Fruit fly (Drosophila melanogaster) whole organism, embryonic: Measurements from ENCODE around the gene mus301.

Experiments used
- BEAF-32 ChIP-seq: fragments of 200-800 bp; sonication (Bioruptor generic); optimal IDR thresholded peaks from 3 replicates; lab custom pipeline; 2017; ENCODE audit warnings: missing biosample characterization, missing genetic modification characterization, mild to moderate bottlenecking, moderate library complexity, missing genetic modification reagents
- Bdp1 ChIP-seq: fragments of 200-800 bp; sonication (Bioruptor generic); optimal IDR thresholded peaks from 3 replicates; lab custom pipeline; 2016; ENCODE audit warnings: missing biosample characterization, missing genetic modification characterization
- Bteb2 ChIP-seq: fragments of 200-800 bp; sonication (Bioruptor generic); optimal IDR thresholded peaks from 2 replicates; lab custom pipeline; 2016; ENCODE audit warnings: missing biosample characterization, missing genetic modification characterization
- CG11696 ChIP-seq: fragments of 200-800 bp; sonication (Bioruptor generic); IDR thresholded peaks from 2 replicates; pipeline ENCODE4 v1.3.6; 2022; ENCODE audit warnings: missing biosample characterization, missing genetic modification characterization
- CG12659 ChIP-seq: fragments of 200-800 bp; sonication (Bioruptor generic); optimal IDR thresholded peaks from 3 replicates; lab custom pipeline; 2017; ENCODE audit warnings: mild to moderate bottlenecking, missing biosample characterization, missing genetic modification reagents, missing genetic modification characterization
- CG14860 ChIP-seq: fragments of 200-800 bp; sonication (Bioruptor generic); IDR thresholded peaks from 3 replicates; pipeline ENCODE4 v1.3.6; 2022; ENCODE audit warnings: missing biosample characterization, missing genetic modification characterization; ENCODE audit not compliant: partially characterized antibody
- CG1647 ChIP-seq: fragments of 200-800 bp; sonication (Bioruptor generic); optimal IDR thresholded peaks from 3 replicates; lab custom pipeline; 2016; ENCODE audit warnings: missing biosample characterization, missing genetic modification characterization
- CG16779 ChIP-seq: fragments of 200-800 bp; sonication (Bioruptor generic); IDR thresholded peaks from 2 replicates; pipeline ENCODE4 v1.3.6; 2022; ENCODE audit warnings: missing biosample characterization, missing genetic modification characterization
- CG17802 ChIP-seq: fragments of 200-800 bp; sonication (Bioruptor generic); optimal IDR thresholded peaks from 2 replicates; lab custom pipeline; 2018; ENCODE audit warnings: missing biosample characterization, mild to moderate bottlenecking, missing genetic modification characterization, moderate library complexity
- CG17829 ChIP-seq: fragments of 200-800 bp; optimal IDR thresholded peaks from 2 replicates; lab custom pipeline; 2019; ENCODE audit warnings: missing biosample characterization, mild to moderate bottlenecking, missing genetic modification characterization, moderate library complexity
- CG17912 ChIP-seq: fragments of 200-800 bp; sonication (Bioruptor generic); optimal IDR thresholded peaks from 2 replicates; lab custom pipeline; 2018; ENCODE audit warnings: missing biosample characterization, mild to moderate bottlenecking, missing genetic modification characterization
- CG18476 ChIP-seq: fragments of 200-800 bp; sonication (Bioruptor generic); optimal IDR thresholded peaks from 2 replicates; lab custom pipeline; 2016; ENCODE audit warnings: missing biosample characterization, mild to moderate bottlenecking, missing genetic modification characterization
- CG3163 ChIP-seq: fragments of 200-800 bp; sonication (Bioruptor generic); optimal IDR thresholded peaks from 3 replicates; lab custom pipeline; 2016; ENCODE audit warnings: missing biosample characterization, missing genetic modification characterization
- CG3407 ChIP-seq: fragments of 200-800 bp; sonication (Bioruptor generic); optimal IDR thresholded peaks from 2 replicates; lab custom pipeline; 2018; ENCODE audit warnings: missing biosample characterization, mild to moderate bottlenecking, missing genetic modification characterization
- CG4328 ChIP-seq: fragments of 200-800 bp; sonication (Bioruptor generic); optimal IDR thresholded peaks from 3 replicates; lab custom pipeline; 2017; ENCODE audit warnings: missing biosample characterization, missing genetic modification reagents, missing genetic modification characterization
- CG4820 ChIP-seq: fragments of 200-800 bp; sonication (Bioruptor generic); optimal IDR thresholded peaks from 3 replicates; lab custom pipeline; 2016; ENCODE audit warnings: missing biosample characterization, missing genetic modification characterization
- CG4854 ChIP-seq: fragments of 200-800 bp; sonication (Bioruptor generic); optimal IDR thresholded peaks from 2 replicates; lab custom pipeline; 2016; ENCODE audit warnings: missing biosample characterization, missing genetic modification characterization, inconsistent platforms
- CG6689 ChIP-seq: fragments of 200-800 bp; sonication (Bioruptor generic); IDR thresholded peaks from 2 replicates; pipeline ENCODE4 v1.3.6; 2022; ENCODE audit warnings: missing biosample characterization, missing genetic modification characterization
- CG7839 ChIP-seq: fragments of 200-800 bp; sonication (Bioruptor generic); optimal IDR thresholded peaks from 3 replicates; lab custom pipeline; 2018; ENCODE audit warnings: missing biosample characterization, mild to moderate bottlenecking, missing genetic modification characterization, moderate library complexity
- CG8478 ChIP-seq: fragments of >200 bp; optimal IDR thresholded peaks from 2 replicates; lab custom pipeline; 2018
- CoRest ChIP-seq: fragments of 200-800 bp; sonication (Bioruptor generic); optimal IDR thresholded peaks from 3 replicates; lab custom pipeline; 2018; ENCODE audit warnings: missing biosample characterization, mild to moderate bottlenecking, missing genetic modification characterization, moderate library complexity
- D19B ChIP-seq: fragments of 200-800 bp; sonication (Bioruptor generic); optimal IDR thresholded peaks from 2 replicates; lab custom pipeline; 2017; ENCODE audit warnings: missing biosample characterization, mild to moderate bottlenecking, missing genetic modification characterization
- Ets97D ChIP-seq: fragments of 200-800 bp; sonication (Bioruptor generic); optimal IDR thresholded peaks from 3 replicates; lab custom pipeline; 2016; ENCODE audit warnings: missing biosample characterization, missing genetic modification characterization
- Gsc ChIP-seq: fragments of 200-800 bp; sonication (Bioruptor generic); IDR thresholded peaks from 2 replicates; pipeline ENCODE4 v1.3.6; 2022; ENCODE audit warnings: missing biosample characterization, missing genetic modification characterization
- Hey ChIP-seq: fragments of 200-800 bp; sonication (Bioruptor generic); optimal IDR thresholded peaks from 3 replicates; lab custom pipeline; 2018; ENCODE audit warnings: missing biosample characterization, mild to moderate bottlenecking, missing genetic modification characterization
- Rfx ChIP-seq: fragments of 200-800 bp; sonication (Bioruptor generic); IDR thresholded peaks from 2 replicates; pipeline ENCODE4 v1.3.6; 2022; ENCODE audit warnings: missing biosample characterization, missing genetic modification characterization
- Rx ChIP-seq: fragments of 200-800 bp; sonication (Bioruptor generic); IDR thresholded peaks from 2 replicates; pipeline ENCODE4 v1.3.6; 2022; ENCODE audit warnings: missing biosample characterization, missing genetic modification characterization
- Ssrp ChIP-seq: fragments of 200-800 bp; sonication (Bioruptor generic); optimal IDR thresholded peaks from 2 replicates; lab custom pipeline; 2018; ENCODE audit warnings: missing biosample characterization, mild to moderate bottlenecking, missing genetic modification characterization, moderate library complexity
- YL-1 ChIP-seq: fragments of 200-800 bp; sonication (Bioruptor generic); optimal IDR thresholded peaks from 3 replicates; lab custom pipeline; 2017; ENCODE audit warnings: missing biosample characterization, mild to moderate bottlenecking, missing genetic modification characterization
- al ChIP-seq: fragments of 200-800 bp; sonication (Bioruptor generic); IDR thresholded peaks from 2 replicates; pipeline ENCODE4 v1.3.6; 2022; ENCODE audit warnings: missing biosample characterization, missing genetic modification characterization
- br ChIP-seq: fragments of >200 bp; optimal IDR thresholded peaks from 2 replicates; lab custom pipeline; 2017
- bsh ChIP-seq, 2 experiments: fragments of 200-800 bp; sonication (Bioruptor generic); optimal IDR thresholded peaks; 2 replicates each; lab custom pipeline; 2017 to 2018; ENCODE audit warnings: mild to moderate bottlenecking in 2 of 2, missing biosample characterization in 2 of 2, missing genetic modification characterization in 2 of 2, moderate library complexity in 1 of 2
- chif ChIP-seq, 2 experiments: fragments of 200-800 bp; sonication (Bioruptor generic); optimal IDR thresholded peaks; 3 replicates each; lab custom pipeline; 2016; ENCODE audit warnings: missing biosample characterization in 2 of 2, missing genetic modification characterization in 2 of 2
- disco-r ChIP-seq: fragments of 200-800 bp; sonication (Bioruptor generic); optimal IDR thresholded peaks from 2 replicates; lab custom pipeline; 2016; ENCODE audit warnings: missing biosample characterization, missing genetic modification characterization
- dmrt11E ChIP-seq: fragments of 200-800 bp; sonication (Bioruptor generic); optimal IDR thresholded peaks from 3 replicates; lab custom pipeline; 2018; ENCODE audit warnings: missing biosample characterization, mild to moderate bottlenecking, missing genetic modification characterization, moderate library complexity
- exex ChIP-seq: fragments of 200-800 bp; sonication (Bioruptor generic); optimal IDR thresholded peaks from 4 replicates; lab custom pipeline; 2018; ENCODE audit warnings: missing biosample characterization, mild to moderate bottlenecking, missing genetic modification characterization, moderate library complexity
- hb ChIP-seq: fragments of 200-800 bp; sonication (Bioruptor generic); IDR thresholded peaks from 3 replicates; pipeline ENCODE4 v1.3.6; 2022; ENCODE audit warnings: missing biosample characterization, missing genetic modification characterization; ENCODE audit not compliant: partially characterized antibody
- klu ChIP-seq: fragments of 200-800 bp; sonication (Bioruptor generic); IDR thresholded peaks from 2 replicates; pipeline ENCODE4 v1.3.6; 2022; ENCODE audit warnings: missing biosample characterization, missing genetic modification characterization
- mirr ChIP-seq: fragments of 200-800 bp; sonication (Bioruptor generic); optimal IDR thresholded peaks from 3 replicates; lab custom pipeline; 2018; ENCODE audit warnings: missing biosample characterization, mild to moderate bottlenecking, missing genetic modification characterization
- mld ChIP-seq: fragments of 200-800 bp; sonication (Bioruptor generic); IDR thresholded peaks from 3 replicates; pipeline ENCODE4 v1.3.6; 2022; ENCODE audit warnings: missing biosample characterization, missing genetic modification characterization; ENCODE audit not compliant: partially characterized antibody
- nmo ChIP-seq: fragments of 200-800 bp; sonication (Bioruptor generic); optimal IDR thresholded peaks from 2 replicates; lab custom pipeline; 2018; ENCODE audit warnings: missing biosample characterization, mild to moderate bottlenecking, missing genetic modification characterization, moderate library complexity
- nom ChIP-seq: fragments of 200-800 bp; sonication (Bioruptor generic); optimal IDR thresholded peaks from 2 replicates; lab custom pipeline; 2017; ENCODE audit warnings: missing biosample characterization, missing genetic modification characterization, mild to moderate bottlenecking, moderate library complexity, missing genetic modification reagents
- otp ChIP-seq: fragments of 200-800 bp; sonication (Bioruptor generic); IDR thresholded peaks from 3 replicates; pipeline ENCODE4, ENCODE4 v1.3.6; 2022; ENCODE audit warnings: missing biosample characterization, missing genetic modification characterization
- pros ChIP-seq: fragments of 200-800 bp; sonication (Bioruptor generic); optimal IDR thresholded peaks from 3 replicates; lab custom pipeline; 2019; ENCODE audit warnings: missing biosample characterization, mild to moderate bottlenecking, missing genetic modification characterization, moderate library complexity
- sima ChIP-seq: fragments of 200-800 bp; sonication (Bioruptor generic); optimal IDR thresholded peaks from 2 replicates; lab custom pipeline; 2016; ENCODE audit warnings: missing biosample characterization, missing genetic modification characterization
- sob ChIP-seq: fragments of 200-800 bp; sonication (Bioruptor generic); IDR thresholded peaks from 2 replicates; pipeline ENCODE4 v1.3.6; 2022; ENCODE audit warnings: missing biosample characterization, missing genetic modification characterization
- sqz ChIP-seq: fragments of 200-800 bp; sonication (Bioruptor generic); optimal IDR thresholded peaks from 3 replicates; lab custom pipeline; 2018; ENCODE audit warnings: missing biosample characterization, mild to moderate bottlenecking, missing genetic modification characterization
- tup ChIP-seq: fragments of 200-800 bp; sonication (Bioruptor generic); optimal IDR thresholded peaks from 2 replicates; lab custom pipeline; 2016; ENCODE audit warnings: missing biosample characterization, mild to moderate bottlenecking, missing genetic modification characterization, moderate library complexity
- yki ChIP-seq: fragments of >200 bp; optimal IDR thresholded peaks from 3 replicates; lab custom pipeline; 2018
- zen2 ChIP-seq: fragments of 200-800 bp; sonication (Bioruptor generic); IDR thresholded peaks from 3 replicates; pipeline ENCODE4 v1.3.6; 2022; ENCODE audit warnings: missing biosample characterization, missing genetic modification characterization; ENCODE audit not compliant: partially characterized antibody

mus301 gene

dm6 chr3L:8153206-8153996 is 15.8 kb downstream of the mus301 start (continued):
- TF ChIP-seq sob (GFP tag; lab: Robert Waterston, UW) (peak; percentile 46; the same call in 1 of the 2 replicates), Hey (tag; lab: Kevin White, UChicago) (no peak), CG12659 (GFP tag; lab: Kevin White, UChicago) (peak; percentile 58), CG3407 (GFP tag; lab: Kevin White, UChicago) (no peak), Ets97D (no peak), CG6689 (GFP tag; lab: Robert Waterston, UW) (peak; percentile 51), CG7839 (peak; percentile 58), CG14860 (GFP tag; lab: Robert Waterston, UW) (no peak), Gsc (GFP tag; lab: Robert Waterston, UW) (peak; percentile 46; the same call in 1 of the 2 replicates), CG17912 (GFP tag; lab: Kevin White, UChicago) (no peak), dmrt11E (tag; lab: Kevin White, UChicago) (no peak), klu (GFP tag; lab: Robert Waterston, UW) (no peak), chif (GFP tag; optimal IDR thresholded peaks at IDR 0.05; lab: Kevin White, UChicago) (peak in 1 of 2 experiments; percentile 50), CG3163 (no peak), D19B (GFP tag; lab: Kevin White, UChicago) (no peak), disco-r (GFP tag; lab: Kevin White, UChicago) (no peak), zen2 (GFP tag; lab: Robert Waterston, UW) (no peak), pros (GFP tag; lab: Kevin White, UChicago) (no peak), CG16779 (no peak), tup (GFP tag; lab: Kevin White, UChicago) (no peak), Bteb2 (GFP tag; lab: Kevin White, UChicago) (no peak), Rfx (GFP tag; lab: Robert Waterston, UW) (peak; percentile 22; the same call in 1 of the 2 replicates), nmo (GFP tag; lab: Kevin White, UChicago) (peak; percentile 36), CG4328 (GFP tag; lab: Kevin White, UChicago) (peak; percentile 18), CG8478 (lab: Kevin White, UChicago) (no peak), CG17829 (tag; lab: Kevin White, UChicago) (no peak), Ssrp (tag; lab: Kevin White, UChicago) (peak; percentile 56), al (GFP tag; lab: Robert Waterston, UW) (no peak), Bdp1 (GFP tag; lab: Kevin White, UChicago) (peak; percentile 9), CG4854 (GFP tag; lab: Kevin White, UChicago) (peak; percentile 3), CG11696 (GFP tag; lab: Robert Waterston, UW) (no peak), Rx (peak; percentile 58), mld (GFP tag; lab: Robert Waterston, UW) (no peak), CG18476 (GFP tag; lab: Kevin White, UChicago) (peak; percentile 23), mirr (GFP tag; lab: Kevin White, UChicago) (no peak), YL-1 (no peak), nom (GFP tag; lab: Kevin White, UChicago) (no peak), exex (no peak), CoRest (tag; lab: Kevin White, UChicago) (peak; percentile 60), yki (lab: Kevin White, UChicago) (no peak), bsh (GFP tag; optimal IDR thresholded peaks at IDR 0.05; lab: Kevin White, UChicago) (peak; percentile 65 to 69), CG1647 (GFP tag; lab: Kevin White, UChicago) (peak; percentile 54), CG4820 (GFP tag; lab: Kevin White, UChicago) (peak; percentile 56), hb (GFP tag; lab: Robert Waterston, UW) (no peak), sqz (GFP tag; lab: Kevin White, UChicago) (peak; percentile 27), CG17802 (tag; lab: Kevin White, UChicago) (no peak), sima (GFP tag; lab: Kevin White, UChicago) (no peak), br (no peak), otp (peak; percentile 44; the same call in 1 of the 3 replicates), BEAF-32 (GFP tag; lab: Kevin White, UChicago) (no peak)
